Worm (Caenorhabditis elegans): Measurements from ENCODE around the gene T28A11.22.

- TF ChIP-seq fkh-2 (tag; optimal IDR thresholded peaks at IDR 0.05) = no peak
- no peak for TF ChIP-seq unc-39 (tag; optimal IDR thresholded peaks at IDR 0.05)
These were observed 1.8 kb downstream of the T28A11.22 start, which contains the start of gene T28A11.16 for ce11 chrV:3259168-3259622.

Data from whole organism, L3 larva.